Fruit fly (Drosophila melanogaster) whole organism, embryonic: ENCODE results near the gene CG32163.

ENCODE experiments used
- BtbVII ChIP-seq: fragments of 200-800 bp; sonication (Bioruptor generic); optimal IDR thresholded peaks from 3 replicates; lab custom pipeline; 2017; ENCODE audit warnings: missing biosample characterization, mild to moderate bottlenecking, missing genetic modification characterization
- CG11398 ChIP-seq: fragments of 200-800 bp; sonication (Bioruptor generic); optimal IDR thresholded peaks from 2 replicates; lab custom pipeline; 2016; ENCODE audit warnings: missing biosample characterization, missing genetic modification characterization
- CG12071 ChIP-seq: fragments of 200-800 bp; sonication (Bioruptor generic); optimal IDR thresholded peaks from 3 replicates; lab custom pipeline; 2018; ENCODE audit warnings: missing biosample characterization, mild to moderate bottlenecking, missing genetic modification characterization
- CG12744 ChIP-seq: fragments of 200-800 bp; sonication (Bioruptor generic); optimal IDR thresholded peaks from 2 replicates; lab custom pipeline; 2016; ENCODE audit warnings: missing biosample characterization, missing genetic modification characterization
- CG13775 ChIP-seq: fragments of 200-800 bp; sonication (Bioruptor generic); optimal IDR thresholded peaks from 3 replicates; lab custom pipeline; 2017; ENCODE audit warnings: missing biosample characterization, mild to moderate bottlenecking, missing genetic modification characterization
- CG14441 ChIP-seq: fragments of 200-800 bp; sonication (Bioruptor generic); IDR thresholded peaks from 2 replicates; pipeline ENCODE4 v1.3.6; 2022; ENCODE audit warnings: missing biosample characterization, missing genetic modification characterization
- CG15514 ChIP-seq: fragments of 200-800 bp; sonication (Bioruptor generic); optimal IDR thresholded peaks from 3 replicates; lab custom pipeline; 2017; ENCODE audit warnings: missing biosample characterization, missing genetic modification characterization, mild to moderate bottlenecking, moderate library complexity, missing genetic modification reagents
- CG1647 ChIP-seq: fragments of 200-800 bp; sonication (Bioruptor generic); optimal IDR thresholded peaks from 3 replicates; lab custom pipeline; 2016; ENCODE audit warnings: missing biosample characterization, missing genetic modification characterization
- CG17612 ChIP-seq: fragments of 200-800 bp; sonication (Bioruptor generic); IDR thresholded peaks from 2 replicates; pipeline ENCODE4 v1.3.6; 2022; ENCODE audit warnings: missing biosample characterization, missing genetic modification characterization
- CG31365 ChIP-seq: fragments of 200-800 bp; sonication (Bioruptor generic); optimal IDR thresholded peaks from 2 replicates; lab custom pipeline; 2018; ENCODE audit warnings: missing biosample characterization, mild to moderate bottlenecking, missing genetic modification characterization
- CG32532 ChIP-seq: fragments of 200-800 bp; sonication (Bioruptor generic); IDR thresholded peaks from 2 replicates; pipeline ENCODE4 v1.3.6; 2022; ENCODE audit warnings: missing biosample characterization, missing genetic modification characterization
- CG3281 ChIP-seq: fragments of 200-800 bp; sonication (Bioruptor generic); optimal IDR thresholded peaks from 3 replicates; lab custom pipeline; 2017; ENCODE audit warnings: missing biosample characterization, mild to moderate bottlenecking, missing genetic modification characterization
- CG34376 ChIP-seq: fragments of 200-800 bp; sonication (Bioruptor generic); optimal IDR thresholded peaks from 2 replicates; lab custom pipeline; 2018; ENCODE audit warnings: missing biosample characterization, mild to moderate bottlenecking, missing genetic modification characterization
- CG3726 ChIP-seq: fragments of 200-800 bp; sonication (Bioruptor generic); IDR thresholded peaks from 3 replicates; pipeline ENCODE4, ENCODE4 v1.3.6; 2022; ENCODE audit warnings: missing biosample characterization, missing genetic modification characterization
- CG4854 ChIP-seq: fragments of 200-800 bp; sonication (Bioruptor generic); optimal IDR thresholded peaks from 2 replicates; lab custom pipeline; 2016; ENCODE audit warnings: missing biosample characterization, missing genetic modification characterization, inconsistent platforms
- CG6254 ChIP-seq: fragments of 200-800 bp; sonication (Bioruptor generic); optimal IDR thresholded peaks from 3 replicates; lab custom pipeline; 2017; ENCODE audit warnings: mild to moderate bottlenecking, missing biosample characterization, missing genetic modification reagents, missing genetic modification characterization
- CG7372 ChIP-seq: fragments of 200-800 bp; sonication (Bioruptor generic); IDR thresholded peaks from 2 replicates; pipeline ENCODE4 v1.3.6; 2022; ENCODE audit warnings: missing biosample characterization, missing genetic modification characterization
- CG8290 ChIP-seq, 3 experiments: fragments of 200-800 bp; sonication (Bioruptor generic); optimal IDR thresholded peaks; 2 replicates each; lab custom pipeline; 2016 to 2019; ENCODE audit warnings: missing biosample characterization in 3 of 3, missing genetic modification characterization in 3 of 3, mild to moderate bottlenecking in 2 of 3, moderate library complexity in 1 of 3
- CG8388 ChIP-seq: fragments of 200-800 bp; sonication (Bioruptor generic); optimal IDR thresholded peaks from 2 replicates; lab custom pipeline; 2019; ENCODE audit warnings: missing biosample characterization, mild to moderate bottlenecking, missing genetic modification characterization, moderate library complexity
- CG8924 ChIP-seq: fragments of 200-800 bp; optimal IDR thresholded peaks from 3 replicates; lab custom pipeline; 2019; ENCODE audit warnings: missing biosample characterization, mild to moderate bottlenecking, missing genetic modification characterization, moderate library complexity
- CG9817 ChIP-seq: fragments of 200-800 bp; sonication (Bioruptor generic); optimal IDR thresholded peaks from 2 replicates; lab custom pipeline; 2018; ENCODE audit warnings: missing biosample characterization, mild to moderate bottlenecking, missing genetic modification characterization, moderate library complexity
- Chrac-16 ChIP-seq: fragments of 200-800 bp; sonication (Bioruptor generic); optimal IDR thresholded peaks from 3 replicates; lab custom pipeline; 2016; ENCODE audit warnings: missing biosample characterization, missing genetic modification characterization
- Ets97D ChIP-seq: fragments of 200-800 bp; sonication (Bioruptor generic); optimal IDR thresholded peaks from 3 replicates; lab custom pipeline; 2016; ENCODE audit warnings: missing biosample characterization, missing genetic modification characterization
- Fer2 ChIP-seq: fragments of 200-800 bp; sonication (Bioruptor generic); optimal IDR thresholded peaks from 2 replicates; lab custom pipeline; 2018; ENCODE audit warnings: missing biosample characterization, mild to moderate bottlenecking, missing genetic modification characterization, moderate library complexity
- Gug ChIP-seq: fragments of 200-800 bp; sonication (Bioruptor generic); IDR thresholded peaks from 4 replicates; pipeline ENCODE4 v1.3.6; 2022; ENCODE audit warnings: missing biosample characterization, missing genetic modification characterization
- Mes4 ChIP-seq: fragments of 200-800 bp; sonication (Bioruptor generic); optimal IDR thresholded peaks from 2 replicates; lab custom pipeline; 2016; ENCODE audit warnings: missing biosample characterization, missing genetic modification characterization
- Nf-YC ChIP-seq: fragments of 200-800 bp; optimal IDR thresholded peaks from 3 replicates; lab custom pipeline; 2019; ENCODE audit warnings: missing biosample characterization, mild to moderate bottlenecking, missing genetic modification characterization, moderate library complexity
- Opbp ChIP-seq: fragments of 200-800 bp; sonication (Bioruptor generic); IDR thresholded peaks from 3 replicates; pipeline ENCODE4 v1.3.6; 2022; ENCODE audit warnings: missing biosample characterization, missing genetic modification characterization; ENCODE audit not compliant: partially characterized antibody
- Rx ChIP-seq: fragments of 200-800 bp; sonication (Bioruptor generic); IDR thresholded peaks from 2 replicates; pipeline ENCODE4 v1.3.6; 2022; ENCODE audit warnings: missing biosample characterization, missing genetic modification characterization
- Sox102F ChIP-seq: fragments of 200-800 bp; sonication (Bioruptor generic); optimal IDR thresholded peaks from 2 replicates; lab custom pipeline; 2018; ENCODE audit warnings: missing biosample characterization, mild to moderate bottlenecking, missing genetic modification characterization, moderate library complexity
- Spps ChIP-seq: fragments of 200-800 bp; sonication (Bioruptor generic); optimal IDR thresholded peaks from 2 replicates; lab custom pipeline; 2018; ENCODE audit warnings: missing biosample characterization, mild to moderate bottlenecking, missing genetic modification characterization
- TFAM ChIP-seq: fragments of 200-800 bp; sonication (Bioruptor generic); optimal IDR thresholded peaks from 2 replicates; lab custom pipeline; 2017; ENCODE audit warnings: missing biosample characterization, missing genetic modification characterization, inconsistent platforms
- al ChIP-seq: fragments of 200-800 bp; sonication (Bioruptor generic); IDR thresholded peaks from 2 replicates; pipeline ENCODE4 v1.3.6; 2022; ENCODE audit warnings: missing biosample characterization, missing genetic modification characterization
- aop ChIP-seq: fragments of 200-800 bp; sonication (Bioruptor generic); IDR thresholded peaks from 2 replicates; pipeline ENCODE4 v1.3.6; 2022; ENCODE audit warnings: missing biosample characterization, missing genetic modification characterization
- ase ChIP-seq: fragments of 200-800 bp; sonication (Bioruptor generic); IDR thresholded peaks from 3 replicates; pipeline ENCODE4 v1.3.6; 2022; ENCODE audit warnings: missing biosample characterization, missing genetic modification characterization
- chn ChIP-seq: fragments of 200-800 bp; sonication (Bioruptor generic); optimal IDR thresholded peaks from 2 replicates; lab custom pipeline; 2016; ENCODE audit warnings: missing biosample characterization, missing genetic modification characterization
- eyg ChIP-seq: fragments of 200-800 bp; sonication (Bioruptor generic); optimal IDR thresholded peaks from 3 replicates; lab custom pipeline; 2016; ENCODE audit warnings: missing biosample characterization, missing genetic modification characterization
- ind ChIP-seq: fragments of 200-800 bp; sonication (Bioruptor generic); optimal IDR thresholded peaks from 3 replicates; lab custom pipeline; 2016; ENCODE audit warnings: missing biosample characterization, missing genetic modification characterization
- lab ChIP-seq: fragments of 200-800 bp; sonication (Bioruptor generic); optimal IDR thresholded peaks from 3 replicates; lab custom pipeline; 2017; ENCODE audit warnings: missing biosample characterization, missing genetic modification characterization, mild to moderate bottlenecking, moderate library complexity, missing genetic modification reagents
- lbe ChIP-seq: fragments of 200-800 bp; sonication (Bioruptor generic); optimal IDR thresholded peaks from 2 replicates; lab custom pipeline; 2016; ENCODE audit warnings: missing biosample characterization, mild to moderate bottlenecking, missing genetic modification characterization
- lola ChIP-seq, 3 experiments: fragments of >200 bp in 2 of 3; fragments of 200-800 bp in 1 of 3; sonication (Bioruptor generic) in 1 of 3; optimal IDR thresholded peaks; 2 replicates each; lab custom pipeline; 2017 to 2019; ENCODE audit warnings: missing biosample characterization in 3 of 3, missing genetic modification characterization in 3 of 3, mild to moderate bottlenecking in 1 of 3, moderate library complexity in 1 of 3
- prd ChIP-seq, 3 experiments: fragments of >200 bp in 2 of 3; fragments of 200-800 bp in 1 of 3; sonication (Bioruptor generic) in 1 of 3; optimal IDR thresholded peaks in 2 of 3; IDR thresholded peaks in 1 of 3; 2 replicates in 2 of 3; 3 replicates in 1 of 3; pipeline versions ENCODE4 v1.3.6 to Lab custom; 2017 to 2022; ENCODE audit warnings: missing biosample characterization in 1 of 3, missing genetic modification characterization in 1 of 3
- repo ChIP-seq: fragments of 200-800 bp; sonication (Bioruptor generic); optimal IDR thresholded peaks from 2 replicates; lab custom pipeline; 2016; ENCODE audit warnings: missing biosample characterization, missing genetic modification characterization
- slbo ChIP-seq: fragments of 200-800 bp; sonication (Bioruptor generic); IDR thresholded peaks from 2 replicates; pipeline ENCODE4 v1.3.6; 2022; ENCODE audit warnings: missing biosample characterization, missing genetic modification characterization
- sna ChIP-seq: fragments of 200-800 bp; sonication (Bioruptor generic); IDR thresholded peaks from 2 replicates; pipeline ENCODE4 v1.3.6; 2022; ENCODE audit warnings: missing biosample characterization, missing genetic modification characterization; ENCODE audit not compliant: partially characterized antibody
- so ChIP-seq: fragments of 200-800 bp; sonication (Bioruptor generic); IDR thresholded peaks from 3 replicates; pipeline ENCODE4 v1.3.6; 2022; ENCODE audit warnings: missing biosample characterization, missing genetic modification characterization
- sob ChIP-seq: fragments of 200-800 bp; sonication (Bioruptor generic); IDR thresholded peaks from 2 replicates; pipeline ENCODE4 v1.3.6; 2022; ENCODE audit warnings: missing biosample characterization, missing genetic modification characterization
- stc ChIP-seq: fragments of 200-800 bp; sonication (Bioruptor generic); IDR thresholded peaks from 2 replicates; pipeline ENCODE4 v1.3.6; 2022; ENCODE audit warnings: missing biosample characterization, missing genetic modification characterization
- z ChIP-seq: fragments of 200-800 bp; sonication (Bioruptor generic); IDR thresholded peaks from 3 replicates; pipeline ENCODE4 v1.3.6; 2022; ENCODE audit warnings: missing biosample characterization, missing genetic modification characterization
- zfh2 ChIP-seq: fragments of 200-800 bp; sonication (Bioruptor generic); optimal IDR thresholded peaks from 2 replicates; lab custom pipeline; 2016; ENCODE audit warnings: missing biosample characterization, missing genetic modification characterization

The CG32163 gene

DNA sequence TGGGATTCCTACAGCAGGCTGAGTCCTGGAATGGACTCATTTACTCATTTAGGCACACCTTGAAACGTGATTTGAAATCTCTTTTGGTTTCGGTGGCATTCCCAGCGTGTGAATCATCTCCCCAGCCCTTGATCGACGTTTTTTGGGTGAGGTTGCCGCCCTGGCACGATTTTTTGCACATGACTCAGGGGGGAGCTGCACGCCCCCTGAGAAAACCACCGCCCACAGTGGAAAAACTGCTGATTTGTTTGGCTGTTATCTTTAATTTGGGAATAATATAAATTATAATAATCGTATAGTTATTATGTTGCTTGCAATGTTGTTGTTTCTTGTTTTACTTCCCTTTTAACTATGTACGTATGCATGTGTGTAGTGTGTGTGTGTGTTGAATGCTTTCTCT, 26.0 kb downstream of the CG32163 start (continued):
- TF ChIP-seq Ets97D (GFP tag; lab: Kevin White, UChicago) (no peak), aop (GFP tag; lab: Robert Waterston, UW) (no peak), CG12071 (GFP tag; lab: Kevin White, UChicago) (no peak), sna (no peak), CG17612 (GFP tag; lab: Robert Waterston, UW) (no peak), CG6254 (GFP tag; lab: Kevin White, UChicago) (no peak), Rx (no peak), CG3281 (GFP tag; lab: Kevin White, UChicago) (peak; percentile 42), CG13775 (GFP tag; lab: Kevin White, UChicago) (peak; percentile 6), Gug (GFP tag; lab: Robert Waterston, UW) (peak; percentile 41; the same call in 1 of the 4 replicates), CG4854 (no peak), CG8290 (GFP tag; optimal IDR thresholded peaks at IDR 0.05; lab: Kevin White, UChicago) (no peak), CG8290 (tag; optimal IDR thresholded peaks at IDR 0.05; lab: Kevin White, UChicago) (peak in 1 of 2 experiments; percentile 59), CG12744 (no peak), lab (GFP tag; lab: Kevin White, UChicago) (peak; percentile 43), Chrac-16 (GFP tag; lab: Kevin White, UChicago) (no peak), ase (no peak), CG3726 (GFP tag; lab: Robert Waterston, UW) (no peak), chn (GFP tag; lab: Kevin White, UChicago) (no peak), Opbp (GFP tag; lab: Robert Waterston, UW) (no peak), CG7372 (GFP tag; lab: Robert Waterston, UW) (no peak), al (GFP tag; lab: Robert Waterston, UW) (0 out of 2 replicates have a peak, but pooled peaks have one; percentile 31), sob (GFP tag; lab: Robert Waterston, UW) (peak; percentile 35; the same call in 1 of the 2 replicates), so (GFP tag; lab: Robert Waterston, UW) (no peak), Sox102F (GFP tag; lab: Kevin White, UChicago) (no peak), z (no peak), CG32532 (GFP tag; lab: Robert Waterston, UW) (peak; percentile 59), CG34376 (GFP tag; lab: Kevin White, UChicago) (peak; percentile 27), zfh2 (GFP tag; lab: Kevin White, UChicago) (peak; percentile 27), CG11398 (no peak), prd (optimal IDR thresholded peaks at IDR 0.05; lab: Kevin White, UChicago) (no peak), prd (GFP tag; IDR thresholded peaks at IDR 0.05; lab: Robert Waterston, UW) (0 out of 3 replicates have a peak, but pooled peaks have one; percentile 24), CG8924 (tag; lab: Kevin White, UChicago) (peak; percentile 18), Spps (tag; lab: Kevin White, UChicago) (no peak), Nf-YC (tag; lab: Kevin White, UChicago) (no peak), CG14441 (GFP tag; lab: Robert Waterston, UW) (no peak), ind (GFP tag; lab: Kevin White, UChicago) (no peak), CG15514 (GFP tag; lab: Kevin White, UChicago) (peak; percentile 6), stc (GFP tag; lab: Robert Waterston, UW) (peak; percentile 6; the same call in 1 of the 2 replicates), BtbVII (GFP tag; lab: Kevin White, UChicago) (no peak), lola (GFP tag; optimal IDR thresholded peaks at IDR 0.05; lab: Kevin White, UChicago) (no peak), eyg (no peak), Fer2 (tag; lab: Kevin White, UChicago) (no peak), CG31365 (tag; lab: Kevin White, UChicago) (no peak), repo (GFP tag; lab: Kevin White, UChicago) (no peak), lbe (no peak), CG9817 (tag; lab: Kevin White, UChicago) (no peak), TFAM (GFP tag; lab: Kevin White, UChicago) (no peak), slbo (GFP tag; lab: Robert Waterston, UW) (peak; percentile 49), Mes4 (GFP tag; lab: Kevin White, UChicago) (no peak), CG1647 (GFP tag; lab: Kevin White, UChicago) (no peak), CG8388 (no peak)
